Fruit fly (Drosophila melanogaster) whole organism, pupa: ENCODE data around the gene CG5359.

Source experiments
- CG34367 ChIP-seq: fragments of 200-800 bp; sonication (Bioruptor generic); optimal IDR thresholded peaks from 2 replicates; lab custom pipeline; 2018; ENCODE audit warnings: missing biosample characterization, mild to moderate bottlenecking, missing genetic modification characterization
- CG4496 ChIP-seq: fragments of 200-800 bp; sonication (Bioruptor generic); IDR thresholded peaks from 3 replicates; pipeline ENCODE4 v1.3.6; 2022; ENCODE audit warnings: missing biosample characterization, missing genetic modification characterization
- CG8301 ChIP-seq: fragments of 200-800 bp; sonication (Bioruptor generic); optimal IDR thresholded peaks from 2 replicates; lab custom pipeline; 2018; ENCODE audit warnings: missing biosample characterization, mild to moderate bottlenecking, missing genetic modification characterization
- fd96Ca ChIP-seq: fragments of 200-800 bp; sonication (Bioruptor generic); IDR thresholded peaks from 3 replicates; pipeline ENCODE4 v1.3.6; 2022; ENCODE audit warnings: missing biosample characterization, missing genetic modification characterization

DNA sequence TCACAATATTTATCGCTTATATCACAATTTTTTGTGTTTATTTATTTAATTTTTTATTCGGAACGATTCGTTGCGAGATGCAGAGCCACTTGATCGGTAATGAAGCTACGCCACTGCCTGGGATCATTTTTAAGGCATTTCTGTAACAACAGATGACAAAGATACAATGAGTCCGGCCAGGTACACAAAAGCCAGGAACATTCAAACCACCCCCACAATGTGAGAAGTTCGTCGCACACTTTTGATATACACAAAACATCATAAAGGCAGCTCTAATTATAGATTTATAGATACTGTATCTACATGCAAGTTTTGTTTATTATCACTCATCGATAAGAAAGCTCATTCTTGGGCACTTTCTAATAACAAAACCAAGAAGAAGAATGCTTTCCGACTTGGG is 24.0 kb upstream of the CG5359 start, which contains the start of gene CG31407:
- no peak for TF ChIP-seq CG34367 (tag; lab: Kevin White, UChicago)
- TF ChIP-seq CG8301: no peak
- no peak for TF ChIP-seq fd96Ca (GFP tag; lab: Robert Waterston, UW)
- no peak for TF ChIP-seq CG4496 (GFP tag; lab: Robert Waterston, UW)
